Fruit fly (Drosophila melanogaster) whole organism, adult: ENCODE data around the gene Efr.
A peak's percentile ranks its signal among the peaks of the same experiment; 100 is the strongest.

Experiments used
- CG11617 ChIP-seq: fragments of 200-800 bp; sonication (Bioruptor generic); optimal IDR thresholded peaks from 2 replicates; lab custom pipeline; 2017; ENCODE audit warnings: mild to moderate bottlenecking, missing biosample characterization, missing genetic modification reagents, missing genetic modification characterization
- kay ChIP-seq: fragments of 200-800 bp; sonication (Bioruptor generic); peaks from one replicate; lab custom pipeline; 2016; ENCODE audit warnings: missing biosample characterization, missing genetic modification characterization, borderline replicate concordance
- ovo ChIP-seq: fragments of 200-800 bp; sonication (Bioruptor generic); optimal IDR thresholded peaks from 2 replicates; lab custom pipeline; 2016; ENCODE audit warnings: missing biosample characterization, missing genetic modification characterization

- TF ChIP-seq ovo (GFP tag; lab: Kevin White, UChicago) = peak; percentile 89
- TF ChIP-seq CG11617 (GFP tag; lab: Kevin White, UChicago) = peak; percentile 97
- TF ChIP-seq kay (GFP tag; lab: Kevin White, UChicago) = peak; percentile 99
Measured at dm6 chrX:6224225-6225190, 4.8 kb downstream of the Efr start, which contains the start of gene sqh.
